Worm (Caenorhabditis elegans) whole organism, L4 larva: ENCODE data around the gene C25E10.10.

ENCODE experiments used
- F10B5.3 ChIP-seq: sonication (generic microtip); optimal IDR thresholded peaks from 2 replicates; lab custom pipeline; 2016; ENCODE audit warnings: mild to moderate bottlenecking, missing genetic modification characterization, missing compliant biosample characterization
- F26F4.8 ChIP-seq: fragments of 200-800 bp; sonication (Bioruptor generic); conservative IDR thresholded peaks from 2 replicates; pipeline ENCODE4 v1.3.6; 2022; ENCODE audit warnings: missing genetic modification characterization, missing compliant biosample characterization
- T20F7.1 ChIP-seq: fragments of 200-800 bp; sonication (Bioruptor generic); optimal IDR thresholded peaks from 2 replicates; lab custom pipeline; 2018; ENCODE audit warnings: mild to moderate bottlenecking, missing genetic modification characterization, missing compliant biosample characterization
- Y48G9A.11 ChIP-seq: fragments of 200-800 bp; sonication (Bioruptor generic); IDR thresholded peaks from 2 replicates; pipeline ENCODE4 v1.3.6; 2022; ENCODE audit warnings: missing genetic modification reagents, missing genetic modification characterization, missing compliant biosample characterization
- ZK337.2 ChIP-seq: fragments of 200-800 bp; sonication (Bioruptor generic); IDR thresholded peaks from 2 replicates; pipeline ENCODE4 v1.3.6; 2022; ENCODE audit warnings: missing genetic modification reagents, missing genetic modification characterization, missing compliant biosample characterization
- ZK546.5 ChIP-seq, 2 experiments: sonication (generic microtip); optimal IDR thresholded peaks; 2 replicates each; lab custom pipeline; 2017; ENCODE audit warnings: missing biosample characterization in 2 of 2, missing genetic modification characterization in 2 of 2
- aha-1 ChIP-seq: fragments of 150-350 bp; peaks from one replicate; lab custom pipeline; 2014; ENCODE audit warnings: missing biosample characterization, missing genetic modification characterization
- aly-2 ChIP-seq: sonication (generic microtip); optimal IDR thresholded peaks from 2 replicates; lab custom pipeline; 2018; ENCODE audit warnings: missing biosample characterization, missing genetic modification characterization
- arid-1 ChIP-seq: fragments of 200-800 bp; sonication (Bioruptor generic); conservative IDR thresholded peaks from 2 replicates; pipeline ENCODE4 v1.3.6; 2022; ENCODE audit warnings: missing genetic modification reagents, missing genetic modification characterization, missing compliant biosample characterization
- ceh-20 ChIP-seq: fragments of 200-800 bp; sonication (Bioruptor generic); IDR thresholded peaks from 2 replicates; pipeline ENCODE4 v1.3.6; 2022; ENCODE audit warnings: missing genetic modification reagents, missing genetic modification characterization, missing compliant biosample characterization
- ceh-32 ChIP-seq: sonication (generic microtip); optimal IDR thresholded peaks from 2 replicates; lab custom pipeline; 2016; ENCODE audit warnings: mild to moderate bottlenecking, missing genetic modification characterization, missing compliant biosample characterization; ENCODE audit not compliant: poor library complexity
- ceh-44 ChIP-seq: fragments of 200-800 bp; sonication (Bioruptor generic); IDR thresholded peaks from 2 replicates; pipeline ENCODE4 v1.3.6; 2022; ENCODE audit warnings: missing genetic modification reagents, missing genetic modification characterization, missing compliant biosample characterization
- ceh-82 ChIP-seq: sonication (generic microtip); optimal IDR thresholded peaks from 2 replicates; lab custom pipeline; 2017; ENCODE audit warnings: missing biosample characterization, missing genetic modification characterization
- ces-1 ChIP-seq: fragments of 150-350 bp; sonication (generic microtip); optimal IDR thresholded peaks from 4 replicates; lab custom pipeline; 2014; ENCODE audit warnings: missing biosample characterization, missing genetic modification reagents, missing genetic modification characterization
- ctbp-1 ChIP-seq: fragments of 200-800 bp; sonication (Bioruptor generic); IDR thresholded peaks from 2 replicates; pipeline ENCODE4 v1.3.6; 2022; ENCODE audit warnings: missing genetic modification reagents, missing genetic modification characterization, missing compliant biosample characterization
- daf-16 ChIP-seq, 3 experiments: sonication (generic microtip); optimal IDR thresholded peaks; 2 replicates each; lab custom pipeline; 2016 to 2017; ENCODE audit warnings: missing genetic modification characterization in 3 of 3, missing genetic modification reagents in 3 of 3, mild to moderate bottlenecking in 2 of 3, missing compliant biosample characterization in 2 of 3, missing biosample characterization in 1 of 3, moderate library complexity in 1 of 3
- dmd-6 ChIP-seq: fragments of 200-800 bp; sonication (Bioruptor generic); IDR thresholded peaks from 2 replicates; pipeline ENCODE4 v1.3.6; 2022; ENCODE audit warnings: missing genetic modification reagents, missing genetic modification characterization, missing compliant biosample characterization
- dmd-8 ChIP-seq: fragments of 200-800 bp; sonication (Bioruptor generic); IDR thresholded peaks from 2 replicates; pipeline ENCODE4 v1.3.6; 2022; ENCODE audit warnings: missing genetic modification characterization, missing compliant biosample characterization
- duxl-1 ChIP-seq: sonication (generic microtip); optimal IDR thresholded peaks from 2 replicates; lab custom pipeline; 2016; ENCODE audit warnings: mild to moderate bottlenecking, missing genetic modification characterization, moderate library complexity, missing compliant biosample characterization; ENCODE audit not compliant: poor library complexity
- dve-1 ChIP-seq: sonication (generic microtip); optimal IDR thresholded peaks from 2 replicates; lab custom pipeline; 2017; ENCODE audit warnings: antibody characterized with exemption, mild to moderate bottlenecking, missing genetic modification characterization, missing compliant biosample characterization; ENCODE audit not compliant: insufficient read depth
- egl-27 ChIP-seq: sonication (generic microtip); optimal IDR thresholded peaks from 3 replicates; lab custom pipeline; 2017; ENCODE audit warnings: missing biosample characterization, missing genetic modification reagents, missing genetic modification characterization
- egl-43 ChIP-seq: fragments of 200-800 bp; sonication (Bioruptor generic); IDR thresholded peaks from 2 replicates; pipeline ENCODE4 v1.3.6; 2022; ENCODE audit warnings: missing genetic modification reagents, missing genetic modification characterization, missing compliant biosample characterization
- fkh-10 ChIP-seq: fragments of 150-350 bp; optimal IDR thresholded peaks from 2 replicates; lab custom pipeline; 2014; ENCODE audit warnings: missing biosample characterization, missing genetic modification reagents, missing genetic modification characterization
- fos-1 ChIP-seq: fragments of 150-350 bp; optimal IDR thresholded peaks from 2 replicates; lab custom pipeline; 2014; ENCODE audit warnings: missing biosample characterization, missing genetic modification characterization
- hif-1 ChIP-seq, 2 experiments: sonication (generic microtip); optimal IDR thresholded peaks; 2 replicates each; lab custom pipeline; 2016 to 2017; ENCODE audit warnings: missing compliant biosample characterization in 2 of 2, missing genetic modification characterization in 2 of 2, missing genetic modification reagents in 2 of 2, missing genotype in 2 of 2, mild to moderate bottlenecking in 1 of 2
- hlh-30 ChIP-seq: sonication (generic microtip); optimal IDR thresholded peaks from 2 replicates; lab custom pipeline; 2017; ENCODE audit warnings: antibody characterized with exemption, mild to moderate bottlenecking, missing genetic modification characterization, missing compliant biosample characterization; ENCODE audit not compliant: insufficient read depth
- hmg-1.1 ChIP-seq: fragments of 200-800 bp; sonication (Bioruptor generic); IDR thresholded peaks from 2 replicates; pipeline ENCODE4 v1.3.6; 2022; ENCODE audit warnings: missing genetic modification reagents, missing genetic modification characterization, missing compliant biosample characterization
- jun-1 ChIP-seq: fragments of 150-350 bp; optimal IDR thresholded peaks from 2 replicates; lab custom pipeline; 2014; ENCODE audit warnings: missing biosample characterization, missing genetic modification reagents, missing genetic modification characterization
- lin-1 ChIP-seq: fragments of 200-800 bp; sonication (Bioruptor generic); IDR thresholded peaks from 2 replicates; pipeline ENCODE4 v1.3.6; 2022; ENCODE audit warnings: missing genetic modification reagents, missing genetic modification characterization, missing compliant biosample characterization
- lin-13 ChIP-seq: fragments of 150-350 bp; optimal IDR thresholded peaks from 2 replicates; lab custom pipeline; 2014; ENCODE audit warnings: missing biosample characterization, missing genetic modification reagents, missing genetic modification characterization
- lin-15B ChIP-seq: fragments of 150-350 bp; sonication (generic microtip); optimal IDR thresholded peaks from 3 replicates; lab custom pipeline; 2014; ENCODE audit warnings: missing biosample characterization, missing genetic modification characterization
- lin-29 ChIP-seq: fragments of 200-800 bp; sonication (Bioruptor generic); IDR thresholded peaks from 2 replicates; pipeline ENCODE4 v1.3.6; 2022; ENCODE audit warnings: missing genetic modification reagents, missing genetic modification characterization, missing compliant biosample characterization
- lin-39 ChIP-seq: fragments of 150-350 bp; optimal IDR thresholded peaks from 2 replicates; lab custom pipeline; 2014; ENCODE audit warnings: missing biosample characterization, missing genetic modification reagents, missing genetic modification characterization
- lsy-2 ChIP-seq, 2 experiments: fragments of 150-350 bp in 1 of 2; sonication (generic microtip) in 1 of 2; optimal IDR thresholded peaks; 2 replicates each; lab custom pipeline; 2014 to 2017; ENCODE audit warnings: missing biosample characterization in 2 of 2, missing genetic modification characterization in 2 of 2
- madf-5 ChIP-seq, 2 experiments: fragments of 200-800 bp; sonication (Bioruptor generic); IDR thresholded peaks; 2 replicates each; pipeline ENCODE4 v1.3.6; 2022; ENCODE audit warnings: missing compliant biosample characterization in 2 of 2, missing genetic modification characterization in 2 of 2
- mdl-1 ChIP-seq, 2 experiments: fragments of 150-350 bp in 1 of 2; sonication (generic microtip) in 1 of 2; optimal IDR thresholded peaks; 2 replicates each; lab custom pipeline; 2014 to 2017; ENCODE audit warnings: missing biosample characterization in 2 of 2, missing genetic modification characterization in 2 of 2
- mdt-29 ChIP-seq: fragments of 200-800 bp; sonication (Bioruptor generic); IDR thresholded peaks from 2 replicates; pipeline ENCODE4 v1.3.6; 2022; ENCODE audit warnings: missing genetic modification reagents, missing genetic modification characterization, missing compliant biosample characterization
- mep-1 ChIP-seq: fragments of 150-350 bp; sonication (generic microtip); optimal IDR thresholded peaks from 3 replicates; lab custom pipeline; 2014; ENCODE audit warnings: missing biosample characterization, missing genetic modification characterization
- mes-2 ChIP-seq: sonication (generic microtip); optimal IDR thresholded peaks from 2 replicates; lab custom pipeline; 2016; ENCODE audit warnings: missing genotype, mild to moderate bottlenecking, missing genetic modification characterization, missing compliant biosample characterization; ENCODE audit not compliant: poor library complexity, severe bottlenecking
- nhr-10 ChIP-seq: fragments of 150-350 bp; optimal IDR thresholded peaks from 2 replicates; lab custom pipeline; 2014; ENCODE audit warnings: missing biosample characterization, missing genetic modification characterization
- nhr-111 ChIP-seq: fragments of 200-800 bp; sonication (Bioruptor generic); optimal IDR thresholded peaks from 2 replicates; lab custom pipeline; 2018; ENCODE audit warnings: mild to moderate bottlenecking, missing genetic modification characterization, missing compliant biosample characterization
- nhr-48 ChIP-seq: sonication (generic microtip); optimal IDR thresholded peaks from 2 replicates; lab custom pipeline; 2016; ENCODE audit warnings: mild to moderate bottlenecking, missing genetic modification characterization, missing compliant biosample characterization
- nhr-6 ChIP-seq: fragments of 150-350 bp; optimal IDR thresholded peaks from 2 replicates; lab custom pipeline; 2014; ENCODE audit warnings: missing biosample characterization, missing genetic modification characterization
- nhr-77 ChIP-seq: fragments of 150-350 bp; optimal IDR thresholded peaks from 2 replicates; lab custom pipeline; 2014; ENCODE audit warnings: missing biosample characterization, missing genetic modification characterization
- php-3 ChIP-seq: fragments of 200-800 bp; sonication (Bioruptor generic); IDR thresholded peaks from 2 replicates; pipeline ENCODE4 v1.3.6; 2022; ENCODE audit warnings: missing genetic modification reagents, missing genetic modification characterization, missing compliant biosample characterization
- pqm-1 ChIP-seq: sonication (generic microtip); optimal IDR thresholded peaks from 2 replicates; lab custom pipeline; 2017; ENCODE audit warnings: missing biosample characterization, missing genetic modification characterization
- tag-97 ChIP-seq: fragments of 200-800 bp; sonication (Bioruptor generic); IDR thresholded peaks from 2 replicates; pipeline ENCODE4 v1.3.6; 2022; ENCODE audit warnings: missing genetic modification characterization, missing compliant biosample characterization
- unc-39 ChIP-seq: sonication (generic microtip); optimal IDR thresholded peaks from 2 replicates; lab custom pipeline; 2017; ENCODE audit warnings: missing biosample characterization, missing genetic modification characterization
- zfp-3 ChIP-seq: fragments of 200-800 bp; sonication (Bioruptor generic); conservative IDR thresholded peaks from 2 replicates; pipeline ENCODE4 v1.3.6; 2022; ENCODE audit warnings: missing genetic modification reagents, missing genetic modification characterization, missing compliant biosample characterization
- zip-2 ChIP-seq: fragments of 150-350 bp; optimal IDR thresholded peaks from 2 replicates; lab custom pipeline; 2014; ENCODE audit warnings: missing biosample characterization, missing genetic modification characterization

C25E10.10 gene

DNA sequence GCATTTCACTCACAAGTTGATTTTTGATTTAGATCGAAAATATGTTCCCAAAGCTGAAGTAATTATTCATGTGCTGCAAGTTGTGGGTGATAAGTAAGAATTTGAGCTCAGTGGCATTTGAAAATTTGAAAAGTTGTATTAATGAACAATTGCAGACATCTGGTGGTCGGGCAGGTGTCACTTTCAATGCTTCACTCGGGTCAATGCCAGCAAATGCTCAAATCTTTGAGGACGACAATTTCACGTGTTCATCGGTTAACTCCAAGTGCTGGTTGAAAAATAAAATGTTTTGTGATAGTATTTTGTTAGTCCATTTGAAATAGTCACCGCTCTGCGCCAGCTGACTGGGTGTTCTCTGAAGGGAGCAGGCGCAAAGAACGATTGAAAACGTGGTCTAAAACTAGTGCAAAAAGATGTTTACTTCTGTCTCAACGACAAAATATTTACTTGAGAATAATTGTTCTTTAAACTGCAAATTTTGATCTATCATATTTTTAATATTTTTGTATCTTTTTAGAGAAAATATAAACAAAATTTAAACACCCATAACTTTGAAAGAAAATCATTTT lies 38.0 kb upstream of the C25E10.10 start:
- TF ChIP-seq jun-1 (tag; lab: Kevin White, UChicago) (no peak), dmd-6 (GFP tag; lab: Robert Waterston, UW) (peak; percentile 79), fos-1 (no peak), nhr-77 (tag; lab: Kevin White, UChicago) (peak; percentile 24), unc-39 (tag; lab: Kevin White, UChicago) (no peak), nhr-10 (tag; lab: Kevin White, UChicago) (no peak), mdt-29 (GFP tag; lab: Robert Waterston, UW) (0 out of 2 replicates have a peak, but pooled peaks have one; percentile 53), hmg-1.1 (GFP tag; lab: Robert Waterston, UW) (no peak), aly-2 (no peak), ceh-82 (tag; lab: Kevin White, UChicago) (no peak), pqm-1 (tag; lab: Kevin White, UChicago) (no peak), F26F4.8 (no peak), T20F7.1 (no peak), ceh-20 (no peak), nhr-6 (tag; lab: Kevin White, UChicago) (no peak), fkh-10 (no peak), egl-43 (GFP tag; lab: Robert Waterston, UW) (no peak), lin-29 (GFP tag; lab: Robert Waterston, UW) (no peak), arid-1 (no peak), ceh-32 (tag; lab: Kevin White, UChicago) (no peak), dmd-8 (GFP tag; lab: Robert Waterston, UW) (no peak), lsy-2 (tag; optimal IDR thresholded peaks at IDR 0.05; lab: Kevin White, UChicago) (peak; percentile 7 to 68), ZK546.5 (tag; optimal IDR thresholded peaks at IDR 0.05; lab: Kevin White, UChicago) (no peak), hlh-30 (tag; lab: Kevin White, UChicago) (peak; percentile 92), lin-39 (tag; lab: Kevin White, UChicago) (no peak), ceh-44 (no peak), ctbp-1 (no peak), nhr-48 (tag; lab: Kevin White, UChicago) (peak; percentile 58), dve-1 (tag; lab: Kevin White, UChicago) (peak; percentile 86), lin-13 (GFP tag; lab: Kevin White, UChicago) (no peak), mdl-1 (tag; optimal IDR thresholded peaks at IDR 0.05; lab: Kevin White, UChicago) (peak in 1 of 2 experiments; percentile 83), lin-1 (GFP tag; lab: Robert Waterston, UW) (peak; percentile 52; the same call in 1 of the 2 replicates), daf-16 (GFP tag; optimal IDR thresholded peaks at IDR 0.05; lab: Kevin White, UChicago) (peak in 1 of 2 experiments; percentile 95), daf-16 (tag; optimal IDR thresholded peaks at IDR 0.05; lab: Kevin White, UChicago) (peak; percentile 99), ces-1 (GFP tag; lab: Kevin White, UChicago) (no peak), Y48G9A.11 (GFP tag; lab: Robert Waterston, UW) (no peak), duxl-1 (tag; lab: Kevin White, UChicago) (no peak), zip-2 (tag; lab: Kevin White, UChicago) (no peak), lin-15B (tag; lab: Kevin White, UChicago) (no peak), tag-97 (no peak), ZK337.2 (GFP tag; lab: Robert Waterston, UW) (no peak), egl-27 (tag; lab: Kevin White, UChicago) (no peak), php-3 (no peak), F10B5.3 (tag; lab: Kevin White, UChicago) (no peak), mes-2 (tag; lab: Kevin White, UChicago) (no peak), hif-1 (tag; optimal IDR thresholded peaks at IDR 0.05; lab: Kevin White, UChicago) (peak in 1 of 2 experiments; percentile 39), zfp-3 (GFP tag; lab: Robert Waterston, UW) (no peak), madf-5 (GFP tag; IDR thresholded peaks at IDR 0.05; lab: Robert Waterston, UW) (no peak), nhr-111 (GFP tag; lab: Kevin White, UChicago) (no peak), aha-1 (peak; percentile 19), mep-1 (tag; lab: Kevin White, UChicago) (peak; percentile 54)
